Worm (Caenorhabditis elegans): ENCODE results near the gene clh-3.

- TF ChIP-seq flt-1 (GFP tag; IDR thresholded peaks at IDR 0.05) (no peak), med-1 (GFP tag; optimal IDR thresholded peaks at IDR 0.05; ENCODE audit: insufficient read depth) (no peak), cog-1 (tag; optimal IDR thresholded peaks at IDR 0.05) (no peak), ztf-23 (GFP tag; IDR thresholded peaks at IDR 0.05) (no peak), klf-2 (GFP tag; conservative IDR thresholded peaks at IDR 0.05) (no peak), T22C8.4 (GFP tag; IDR thresholded peaks at IDR 0.05) (no peak), ztf-29 (GFP tag; IDR thresholded peaks at IDR 0.05) (no peak), tab-1 (GFP tag; IDR thresholded peaks at IDR 0.05) (no peak), ref-1 (GFP tag; conservative IDR thresholded peaks at IDR 0.05) (no peak)
Observed at ce11 chrII:7242754-7243153, 17.0 kb upstream of the clh-3 start.

Data from whole organism, midembryonic.